Worm (Caenorhabditis elegans) whole organism, young adult: Measurements from ENCODE around the gene B0524.5.

ENCODE experiments used
- ZK185.1 ChIP-seq: sonication (generic microtip); optimal IDR thresholded peaks from 2 replicates; lab custom pipeline; 2016; ENCODE audit warnings: mild to moderate bottlenecking, missing genetic modification characterization, missing compliant biosample characterization; ENCODE audit not compliant: poor library complexity, severe bottlenecking
- ama-1 ChIP-seq, 3 experiments: fragments of 150-350 bp in 1 of 3; sonication (generic microtip) in 2 of 3; optimal IDR thresholded peaks; 2 replicates each; lab custom pipeline; 2014 to 2018; ENCODE audit warnings: missing biosample characterization in 2 of 3, missing genetic modification characterization in 2 of 3, missing genetic modification reagents in 2 of 3
- ccch-3 ChIP-seq: fragments of 200-800 bp; sonication (Bioruptor generic); optimal IDR thresholded peaks from 2 replicates; lab custom pipeline; 2018; ENCODE audit warnings: mild to moderate bottlenecking, missing genetic modification characterization, missing compliant biosample characterization
- nfya-1 ChIP-seq: sonication (generic microtip); optimal IDR thresholded peaks from 2 replicates; lab custom pipeline; 2017; ENCODE audit warnings: antibody characterized with exemption, missing compliant biosample characterization, missing genetic modification characterization, borderline replicate concordance; ENCODE audit not compliant: insufficient read depth
- rpc-1 ChIP-seq, 2 experiments: fragments of 150-350 bp in 1 of 2; sonication (generic microtip) in 1 of 2; optimal IDR thresholded peaks; 2 replicates each; lab custom pipeline; 2014 to 2018; ENCODE audit warnings: missing biosample characterization in 1 of 2, missing genetic modification characterization in 1 of 2, missing genetic modification reagents in 1 of 2, missing genotype in 1 of 2
- snpc-4 ChIP-seq, 5 experiments: fragments of 150-350 bp in 1 of 5; sonication (generic microtip) in 4 of 5; optimal IDR thresholded peaks; 2 replicates each; lab custom pipeline; 2014 to 2018; ENCODE audit warnings: missing genetic modification characterization in 5 of 5, missing biosample characterization in 3 of 5, antibody characterized with exemption in 2 of 5, mild to moderate bottlenecking in 2 of 5, missing compliant biosample characterization in 2 of 5, missing genotype in 2 of 5, moderate library complexity in 2 of 5, missing genetic modification reagents in 1 of 5

- TF ChIP-seq rpc-1 (optimal IDR thresholded peaks at IDR 0.05; lab: Kevin White, UChicago) (no peak), rpc-1 (tag; optimal IDR thresholded peaks at IDR 0.05; lab: Kevin White, UChicago) (no peak), ZK185.1 (tag; lab: Kevin White, UChicago) (no peak), snpc-4 (GFP tag; optimal IDR thresholded peaks at IDR 0.05; lab: Kevin White, UChicago) (no peak), snpc-4 (tag; optimal IDR thresholded peaks at IDR 0.05; lab: Kevin White, UChicago) (peak in 2 of 4 experiments; percentile 54 to 58), ccch-3 (GFP tag; lab: Kevin White, UChicago) (no peak), ama-1 (optimal IDR thresholded peaks at IDR 0.05; lab: Kevin White, UChicago) (no peak), ama-1 (GFP tag; optimal IDR thresholded peaks at IDR 0.05; lab: Kevin White, UChicago) (no peak), nfya-1 (tag; lab: Kevin White, UChicago) (no peak)
Observed at ce11 chrIII:1926456-1926855, 32.8 kb upstream of the B0524.5 start.
